Worm (Caenorhabditis elegans) whole organism, late embryonic: ENCODE measurements around the gene R12C12.5.
A peak's percentile ranks its signal among the peaks of the same experiment; 100 is the strongest.

ENCODE experiments used
- C08G9.2 ChIP-seq: sonication (generic microtip); optimal IDR thresholded peaks from 2 replicates; lab custom pipeline; 2016; ENCODE audit warnings: mild to moderate bottlenecking, missing genetic modification characterization, moderate library complexity, missing compliant biosample characterization
- F13H6.1 ChIP-seq: sonication (generic microtip); optimal IDR thresholded peaks from 2 replicates; lab custom pipeline; 2016; ENCODE audit warnings: missing genetic modification characterization, missing compliant biosample characterization
- Y22D7AL.16 ChIP-seq: sonication (generic microtip); optimal IDR thresholded peaks from 2 replicates; lab custom pipeline; 2016; ENCODE audit warnings: missing genetic modification characterization, missing compliant biosample characterization
- ahr-1 ChIP-seq: sonication (generic microtip); optimal IDR thresholded peaks from 2 replicates; lab custom pipeline; 2016; ENCODE audit warnings: missing genetic modification characterization, missing compliant biosample characterization
- ama-1 ChIP-seq: fragments of 150-350 bp; optimal IDR thresholded peaks from 2 replicates; lab custom pipeline; 2014
- ceh-18 ChIP-seq: sonication (generic microtip); optimal IDR thresholded peaks from 2 replicates; lab custom pipeline; 2016; ENCODE audit warnings: missing genetic modification characterization, missing compliant biosample characterization
- ceh-24 ChIP-seq: sonication (generic microtip); optimal IDR thresholded peaks from 2 replicates; lab custom pipeline; 2016; ENCODE audit warnings: mild to moderate bottlenecking, missing genetic modification characterization, missing compliant biosample characterization
- ceh-30 ChIP-seq: fragments of 150-350 bp; optimal IDR thresholded peaks from 2 replicates; lab custom pipeline; 2014; ENCODE audit warnings: missing biosample characterization, missing genetic modification characterization
- ceh-31 ChIP-seq: sonication (generic microtip); optimal IDR thresholded peaks from 2 replicates; lab custom pipeline; 2016; ENCODE audit warnings: missing genetic modification characterization, missing compliant biosample characterization
- ceh-34 ChIP-seq: sonication (generic microtip); optimal IDR thresholded peaks from 2 replicates; lab custom pipeline; 2016; ENCODE audit warnings: mild to moderate bottlenecking, missing genetic modification characterization, missing compliant biosample characterization
- ceh-45 ChIP-seq: fragments of 200-800 bp; sonication (Bioruptor generic); IDR thresholded peaks from 2 replicates; pipeline ENCODE4 v1.3.6; 2022; ENCODE audit warnings: missing genetic modification reagents, missing genetic modification characterization, missing compliant biosample characterization
- ceh-6 ChIP-seq: fragments of 200-800 bp; sonication (Bioruptor generic); optimal IDR thresholded peaks from 2 replicates; lab custom pipeline; 2018; ENCODE audit warnings: mild to moderate bottlenecking, missing genetic modification characterization, missing compliant biosample characterization
- che-1 ChIP-seq: sonication (generic microtip); optimal IDR thresholded peaks from 2 replicates; lab custom pipeline; 2016; ENCODE audit warnings: mild to moderate bottlenecking, missing genetic modification characterization, missing compliant biosample characterization
- dve-1 ChIP-seq: sonication (generic microtip); optimal IDR thresholded peaks from 2 replicates; lab custom pipeline; 2017; ENCODE audit warnings: antibody characterized with exemption, mild to moderate bottlenecking, missing genetic modification characterization, missing compliant biosample characterization
- elt-2 ChIP-seq: sonication (generic microtip); optimal IDR thresholded peaks from 2 replicates; lab custom pipeline; 2016; ENCODE audit warnings: missing genetic modification reagents, missing genetic modification characterization, missing compliant biosample characterization
- elt-4 ChIP-seq: sonication (generic microtip); optimal IDR thresholded peaks from 2 replicates; lab custom pipeline; 2016; ENCODE audit warnings: missing genetic modification characterization, missing compliant biosample characterization
- eyg-1 ChIP-seq: sonication (generic microtip); optimal IDR thresholded peaks from 2 replicates; lab custom pipeline; 2016; ENCODE audit warnings: missing genotype, missing genetic modification characterization, missing compliant biosample characterization
- fax-1 ChIP-seq: sonication (generic microtip); optimal IDR thresholded peaks from 2 replicates; lab custom pipeline; 2016; ENCODE audit warnings: missing genotype, missing genetic modification characterization, missing compliant biosample characterization
- fkh-10 ChIP-seq: fragments of 150-350 bp; optimal IDR thresholded peaks from 2 replicates; lab custom pipeline; 2014; ENCODE audit warnings: missing biosample characterization, missing genetic modification reagents, missing genetic modification characterization
- hlh-15 ChIP-seq: sonication (generic microtip); optimal IDR thresholded peaks from 2 replicates; lab custom pipeline; 2016; ENCODE audit warnings: missing genetic modification characterization, missing compliant biosample characterization
- hlh-30 ChIP-seq: sonication (generic microtip); optimal IDR thresholded peaks from 2 replicates; lab custom pipeline; 2017; ENCODE audit warnings: antibody characterized with exemption, missing genetic modification characterization, missing compliant biosample characterization; ENCODE audit not compliant: insufficient read depth
- hlh-6 ChIP-seq: sonication (generic microtip); optimal IDR thresholded peaks from 2 replicates; lab custom pipeline; 2016; ENCODE audit warnings: missing genotype, missing genetic modification characterization, missing compliant biosample characterization
- hlh-8 ChIP-seq: sonication (generic microtip); optimal IDR thresholded peaks from 2 replicates; lab custom pipeline; 2016; ENCODE audit warnings: missing genotype, missing genetic modification characterization, missing compliant biosample characterization
- lim-6 ChIP-seq: sonication (generic microtip); optimal IDR thresholded peaks from 2 replicates; lab custom pipeline; 2016; ENCODE audit warnings: missing genetic modification characterization, missing compliant biosample characterization
- lin-11 ChIP-seq: fragments of 200-800 bp; sonication (Bioruptor generic); optimal IDR thresholded peaks from 2 replicates; lab custom pipeline; 2018; ENCODE audit warnings: mild to moderate bottlenecking, missing genetic modification characterization, missing compliant biosample characterization
- madf-2 ChIP-seq: sonication (generic microtip); optimal IDR thresholded peaks from 2 replicates; lab custom pipeline; 2017; ENCODE audit warnings: missing genetic modification characterization, missing compliant biosample characterization
- nfya-1 ChIP-seq: sonication (generic microtip); optimal IDR thresholded peaks from 2 replicates; lab custom pipeline; 2017; ENCODE audit warnings: missing genetic modification characterization, mild to moderate bottlenecking, missing compliant biosample characterization, antibody characterized with exemption, moderate library complexity
- nhr-232 ChIP-seq: sonication (generic microtip); optimal IDR thresholded peaks from 2 replicates; lab custom pipeline; 2016; ENCODE audit warnings: missing genetic modification characterization, missing compliant biosample characterization
- odd-2 ChIP-seq: sonication (generic microtip); optimal IDR thresholded peaks from 2 replicates; lab custom pipeline; 2017; ENCODE audit warnings: antibody characterized with exemption, mild to moderate bottlenecking, missing genetic modification characterization, missing compliant biosample characterization
- pat-9 ChIP-seq: fragments of 200-800 bp; sonication (Bioruptor generic); optimal IDR thresholded peaks from 2 replicates; lab custom pipeline; 2018; ENCODE audit warnings: mild to moderate bottlenecking, missing genetic modification characterization, moderate library complexity, missing compliant biosample characterization
- pqm-1 ChIP-seq: sonication (generic microtip); optimal IDR thresholded peaks from 2 replicates; lab custom pipeline; 2016; ENCODE audit warnings: missing genetic modification characterization, missing compliant biosample characterization
- pros-1 ChIP-seq: fragments of 150-350 bp; optimal IDR thresholded peaks from 2 replicates; lab custom pipeline; 2014; ENCODE audit warnings: missing biosample characterization, missing genetic modification reagents, missing genetic modification characterization
- ref-2 ChIP-seq: sonication (generic microtip); optimal IDR thresholded peaks from 2 replicates; lab custom pipeline; 2016; ENCODE audit warnings: missing genetic modification characterization, missing compliant biosample characterization
- rnt-1 ChIP-seq: sonication (generic microtip); optimal IDR thresholded peaks from 2 replicates; lab custom pipeline; 2016; ENCODE audit warnings: missing genetic modification characterization, missing compliant biosample characterization
- sdc-2 ChIP-seq: sonication (generic microtip); optimal IDR thresholded peaks from 2 replicates; lab custom pipeline; 2016; ENCODE audit warnings: missing genotype, missing genetic modification characterization, missing compliant biosample characterization
- sox-4 ChIP-seq: sonication (generic microtip); optimal IDR thresholded peaks from 2 replicates; lab custom pipeline; 2017; ENCODE audit warnings: mild to moderate bottlenecking, missing genetic modification characterization, inconsistent platforms, missing compliant biosample characterization
- syd-9 ChIP-seq: sonication (generic microtip); optimal IDR thresholded peaks from 2 replicates; lab custom pipeline; 2016; ENCODE audit warnings: mild to moderate bottlenecking, missing genetic modification characterization, moderate library complexity, missing compliant biosample characterization
- tbx-7 ChIP-seq: sonication (generic microtip); optimal IDR thresholded peaks from 2 replicates; lab custom pipeline; 2016; ENCODE audit warnings: missing genotype, missing genetic modification characterization, missing compliant biosample characterization
- ttx-3 ChIP-seq: sonication (generic microtip); optimal IDR thresholded peaks from 2 replicates; lab custom pipeline; 2016; ENCODE audit warnings: missing genetic modification reagents, missing genetic modification characterization, missing compliant biosample characterization
- unc-3 ChIP-seq, 2 experiments: fragments of 200-800 bp in 1 of 2; sonication (Bioruptor generic) in 1 of 2; sonication (generic microtip) in 1 of 2; conservative IDR thresholded peaks in 1 of 2; optimal IDR thresholded peaks in 1 of 2; 2 replicates each; pipeline versions ENCODE4 v1.3.6 to Lab custom; 2016 to 2022; ENCODE audit warnings: missing compliant biosample characterization in 2 of 2, missing genetic modification characterization in 2 of 2, missing genetic modification reagents in 1 of 2
- unc-42 ChIP-seq: sonication (generic microtip); optimal IDR thresholded peaks from 2 replicates; lab custom pipeline; 2016; ENCODE audit warnings: missing genotype, missing genetic modification characterization, missing compliant biosample characterization
- unc-86 ChIP-seq: sonication (generic microtip); optimal IDR thresholded peaks from 2 replicates; lab custom pipeline; 2016; ENCODE audit warnings: missing genetic modification characterization, missing compliant biosample characterization
- zip-5 ChIP-seq: sonication (generic microtip); optimal IDR thresholded peaks from 2 replicates; lab custom pipeline; 2016; ENCODE audit warnings: missing genetic modification characterization, missing compliant biosample characterization
- ztf-16 ChIP-seq: sonication (generic microtip); optimal IDR thresholded peaks from 2 replicates; lab custom pipeline; 2017; ENCODE audit warnings: missing genetic modification characterization, missing compliant biosample characterization

R12C12.5 gene

ce11 chrII:6061495-6061894, 16.5 kb upstream of the R12C12.5 start (continued):
- TF ChIP-seq unc-42 (tag; lab: Kevin White, UChicago), result peak; percentile 70
- TF ChIP-seq fax-1 (tag; lab: Kevin White, UChicago), result peak; percentile 63
- TF ChIP-seq syd-9, result no peak
- TF ChIP-seq hlh-6 (tag; lab: Kevin White, UChicago), result no peak

- TF ChIP-seq elt-2 (tag; lab: Kevin White, UChicago), result peak; percentile 37
- no peak for TF ChIP-seq pat-9 (tag; lab: Kevin White, UChicago)
These were observed 11.0 kb upstream of the R12C12.5 start, which contains the start of gene R12C12.7 for ce11 chrII:6055927-6056326. Gene R12C12.7, minus strand, starts transcription at chrII:6055985.

- TF ChIP-seq hlh-30 (tag; lab: Kevin White, UChicago), result no peak
- TF ChIP-seq hlh-15 (tag; lab: Kevin White, UChicago), result no peak
- no peak for TF ChIP-seq ref-2 (tag; lab: Kevin White, UChicago)
- TF ChIP-seq elt-4, result no peak
- no peak for TF ChIP-seq eyg-1 (tag; lab: Kevin White, UChicago)
These were observed 5.2 kb upstream of the R12C12.5 start, which contains the start of gene gldc-1 for ce11 chrII:6050120-6050519. Gene gldc-1, plus strand, starts transcription at chrII:6050420.

ce11 chrII:6049546-6049945, 4.6 kb upstream of the R12C12.5 start:
- TF ChIP-seq elt-2 (tag; lab: Kevin White, UChicago), result peak; percentile 78
- TF ChIP-seq ceh-24, result no peak

- TF ChIP-seq ceh-45 (GFP tag; lab: Robert Waterston, UW), result no peak
- TF ChIP-seq elt-2 (tag; lab: Kevin White, UChicago), result peak; percentile 74
- TF ChIP-seq ztf-16 (tag; lab: Kevin White, UChicago), result peak; percentile 44
- peak; percentile 14 for TF ChIP-seq ceh-18 (tag; lab: Kevin White, UChicago)
- TF ChIP-seq dve-1 (tag; lab: Kevin White, UChicago), result peak; percentile 32
- TF ChIP-seq odd-2 (tag; lab: Kevin White, UChicago), result peak; percentile 2
- TF ChIP-seq sdc-2 (tag; lab: Kevin White, UChicago), result peak; percentile 16
- TF ChIP-seq ceh-34, result peak; percentile 37
- TF ChIP-seq C08G9.2 (tag; lab: Kevin White, UChicago), result peak; percentile 31
- no peak for TF ChIP-seq ahr-1
- no peak for TF ChIP-seq pqm-1 (tag; lab: Kevin White, UChicago)
- TF ChIP-seq zip-5, result no peak
- TF ChIP-seq ceh-24, result no peak
- peak; percentile 45 for TF ChIP-seq unc-86
- TF ChIP-seq ttx-3 (tag; lab: Kevin White, UChicago), result peak; percentile 24
- no peak for TF ChIP-seq hlh-30 (tag; lab: Kevin White, UChicago)
- peak; percentile 75 for TF ChIP-seq ceh-30
- peak; percentile 34 for TF ChIP-seq ceh-31 (tag; lab: Kevin White, UChicago)
- no peak for TF ChIP-seq pros-1
- no peak for TF ChIP-seq hlh-8
- TF ChIP-seq hlh-6 (tag; lab: Kevin White, UChicago), result no peak
- peak; percentile 52 for TF ChIP-seq nfya-1
- TF ChIP-seq tbx-7, result no peak
- 0 out of 2 replicates have a peak, but pooled peaks have one; percentile 28 for TF ChIP-seq unc-3 (GFP tag; conservative IDR thresholded peaks at IDR 0.05; lab: Robert Waterston, UW)
- no peak for TF ChIP-seq unc-3 (tag; optimal IDR thresholded peaks at IDR 0.05; lab: Kevin White, UChicago)
- no peak for TF ChIP-seq ceh-6
- no peak for TF ChIP-seq Y22D7AL.16 (tag; lab: Kevin White, UChicago)
- TF ChIP-seq lim-6 (tag; lab: Kevin White, UChicago), result no peak
- no peak for TF ChIP-seq ama-1
- peak; percentile 42 for TF ChIP-seq sox-4 (tag; lab: Kevin White, UChicago)
- no peak for TF ChIP-seq nhr-232 (tag; lab: Kevin White, UChicago)
- peak; percentile 35 for TF ChIP-seq lin-11 (tag; lab: Kevin White, UChicago)
- TF ChIP-seq F13H6.1, result peak; percentile 21
- TF ChIP-seq fkh-10, result no peak
- TF ChIP-seq madf-2, result no peak
- no peak for TF ChIP-seq rnt-1 (tag; lab: Kevin White, UChicago)
- no peak for TF ChIP-seq che-1
These were observed 2.8 kb upstream of the R12C12.5 start, which contains the start of the genes R12C12.6 and ran-5 for ce11 chrII:6047639-6048159. Gene R12C12.6, minus strand, starts transcription at chrII:6047867. Gene ran-5, plus strand, starts transcription at chrII:6048109.
